Worm (Caenorhabditis elegans): Measurements from ENCODE around the gene sri-61.

The sri-61 gene

ce11 chrII:2747956-2748621, 48.0 kb upstream of the sri-61 start (continued):
- TF ChIP-seq hif-1 (tag; optimal IDR thresholded peaks at IDR 0.05), result peak in 1 of 2 experiments; percentile 33
- TF ChIP-seq ZK337.2 (GFP tag; IDR thresholded peaks at IDR 0.05), result no peak
- no peak for TF ChIP-seq cey-2 (tag; optimal IDR thresholded peaks at IDR 0.05; ENCODE audit: borderline replicate concordance, insufficient read depth)
- peak; percentile 75 for TF ChIP-seq fkh-10 (GFP tag; optimal IDR thresholded peaks at IDR 0.05)
- TF ChIP-seq daf-16 (GFP tag; optimal IDR thresholded peaks at IDR 0.05), result no peak
- TF ChIP-seq daf-16 (tag; optimal IDR thresholded peaks at IDR 0.05), result no peak
- no peak for TF ChIP-seq lin-1 (GFP tag; IDR thresholded peaks at IDR 0.05)
- no peak for TF ChIP-seq jun-1 (tag; optimal IDR thresholded peaks at IDR 0.05)
- peak in 1 of 2 experiments; percentile 99 for TF ChIP-seq unc-62 (GFP tag; optimal IDR thresholded peaks at IDR 0.05 in 1 of 2)
- TF ChIP-seq unc-62 (tag; optimal IDR thresholded peaks at IDR 0.05), result no peak
- TF ChIP-seq madf-5 (GFP tag; IDR thresholded peaks at IDR 0.05), result no peak
- no peak for TF ChIP-seq mes-2 (tag; optimal IDR thresholded peaks at IDR 0.05; ENCODE audit: poor library complexity, severe bottlenecking)
- TF ChIP-seq mxl-3 (GFP tag; optimal IDR thresholded peaks at IDR 0.05), result no peak
- TF ChIP-seq ceh-32 (tag; optimal IDR thresholded peaks at IDR 0.05; ENCODE audit: poor library complexity), result no peak
- no peak for TF ChIP-seq Y5F2A.4 (GFP tag; optimal IDR thresholded peaks at IDR 0.05)
- no peak for TF ChIP-seq snpc-1.2 (GFP tag; IDR thresholded peaks at IDR 0.05)
- TF ChIP-seq ama-1 (optimal IDR thresholded peaks at IDR 0.05), result no peak
- no peak for TF ChIP-seq snpc-4 (tag; optimal IDR thresholded peaks at IDR 0.05)
- TF ChIP-seq rbr-2 (tag; optimal IDR thresholded peaks at IDR 0.05), result peak; percentile 73
- no peak for TF ChIP-seq Y105C5A.15 (GFP tag; IDR thresholded peaks at IDR 0.05)
- no peak for TF ChIP-seq mxl-2 (GFP tag; conservative IDR thresholded peaks at IDR 0.05)
- no peak for TF ChIP-seq T26A8.4 (GFP tag; IDR thresholded peaks at IDR 0.05)
- no peak for TF ChIP-seq hlh-30 (tag; optimal IDR thresholded peaks at IDR 0.05; ENCODE audit: insufficient read depth)
- TF ChIP-seq nhr-11 (tag; optimal IDR thresholded peaks at IDR 0.05), result peak; percentile 47
- no peak for TF ChIP-seq zfp-3 (GFP tag; conservative IDR thresholded peaks at IDR 0.05)
- TF ChIP-seq lim-7 (GFP tag; IDR thresholded peaks at IDR 0.05), result no peak
- TF ChIP-seq tra-1 (GFP tag; IDR thresholded peaks at IDR 0.05), result no peak
- TF ChIP-seq sdz-12 (GFP tag; optimal IDR thresholded peaks at IDR 0.05), result no peak
- no peak for TF ChIP-seq nhr-42 (GFP tag; IDR thresholded peaks at IDR 0.05)
- no peak for TF ChIP-seq R02D3.7 (tag; optimal IDR thresholded peaks at IDR 0.05)
- TF ChIP-seq ctbp-1 (GFP tag; IDR thresholded peaks at IDR 0.05), result peak; percentile 60; the same call in 1 of the 2 replicates
- peak; percentile 33; the same call in 1 of the 2 replicates for TF ChIP-seq egl-43 (GFP tag; IDR thresholded peaks at IDR 0.05)
- no peak for TF ChIP-seq zip-11 (GFP tag; IDR thresholded peaks at IDR 0.05)
- TF ChIP-seq Y48G9A.11 (GFP tag; IDR thresholded peaks at IDR 0.05), result no peak
- TF ChIP-seq lsy-2 (tag; optimal IDR thresholded peaks at IDR 0.05), result peak in 1 of 2 experiments; percentile 58
- TF ChIP-seq gei-8 (GFP tag; optimal IDR thresholded peaks at IDR 0.05), result no peak

ce11 chrII:2742251-2742650, 42.1 kb upstream of the sri-61 start, which contains the start of gene T05A8.7:
T05A8.7 (minus strand) TSS chrII:2742351.
- TF ChIP-seq unc-62 (GFP tag; optimal IDR thresholded peaks at IDR 0.05 in 1 of 2) (peak in 1 of 2 experiments; percentile 51), unc-62 (tag; optimal IDR thresholded peaks at IDR 0.05) (no peak), lin-39 (tag; optimal IDR thresholded peaks at IDR 0.05) (no peak)

- TF ChIP-seq saeg-2 (GFP tag; IDR thresholded peaks at IDR 0.05) (0 out of 2 replicates have a peak, but pooled peaks have one; percentile 24), set-16 (GFP tag; IDR thresholded peaks at IDR 0.05) (peak; percentile 96), aha-1 (tag) (peak; percentile 16), nhr-11 (tag; optimal IDR thresholded peaks at IDR 0.05) (no peak)
These were observed 41.3 kb upstream of the sri-61 start for ce11 chrII:2741405-2741804.

All from whole organism, L4 larva.